Worm (Caenorhabditis elegans) whole organism, L4 larva: ENCODE results near the gene arrd-3.
"Not testable (repeated sequence)": the region's sequence is repeated elsewhere in the genome, so short reads cannot be mapped to it uniquely, and the experiment has no call there.

Experiments used
- F49E8.2 ChIP-seq: sonication (generic microtip); optimal IDR thresholded peaks from 2 replicates; lab custom pipeline; 2016; ENCODE audit warnings: missing compliant biosample characterization, mild to moderate bottlenecking, missing genetic modification characterization, borderline replicate concordance
- arid-1 ChIP-seq: fragments of 200-800 bp; sonication (Bioruptor generic); conservative IDR thresholded peaks from 2 replicates; pipeline ENCODE4 v1.3.6; 2022; ENCODE audit warnings: missing genetic modification reagents, missing genetic modification characterization, missing compliant biosample characterization
- ceh-32 ChIP-seq: sonication (generic microtip); optimal IDR thresholded peaks from 2 replicates; lab custom pipeline; 2016; ENCODE audit warnings: mild to moderate bottlenecking, missing genetic modification characterization, missing compliant biosample characterization; ENCODE audit not compliant: poor library complexity
- cey-2 ChIP-seq: sonication (generic microtip); optimal IDR thresholded peaks from 3 replicates; lab custom pipeline; 2017; ENCODE audit warnings: missing genetic modification characterization, mild to moderate bottlenecking, missing compliant biosample characterization, antibody characterized with exemption, borderline replicate concordance; ENCODE audit not compliant: insufficient read depth
- daf-19 ChIP-seq: fragments of 200-800 bp; sonication (Bioruptor generic); conservative IDR thresholded peaks from 2 replicates; pipeline ENCODE4 v1.3.6; 2022; ENCODE audit warnings: missing genetic modification characterization, missing compliant biosample characterization
- dmd-9 ChIP-seq: fragments of 200-800 bp; sonication (Bioruptor generic); IDR thresholded peaks from 2 replicates; pipeline ENCODE4 v1.3.6; 2022; ENCODE audit warnings: missing genetic modification reagents, missing genetic modification characterization, missing compliant biosample characterization
- dve-1 ChIP-seq: sonication (generic microtip); optimal IDR thresholded peaks from 2 replicates; lab custom pipeline; 2017; ENCODE audit warnings: antibody characterized with exemption, mild to moderate bottlenecking, missing genetic modification characterization, missing compliant biosample characterization; ENCODE audit not compliant: insufficient read depth
- jun-1 ChIP-seq: fragments of 150-350 bp; optimal IDR thresholded peaks from 2 replicates; lab custom pipeline; 2014; ENCODE audit warnings: missing biosample characterization, missing genetic modification reagents, missing genetic modification characterization
- lin-29 ChIP-seq: fragments of 200-800 bp; sonication (Bioruptor generic); IDR thresholded peaks from 2 replicates; pipeline ENCODE4 v1.3.6; 2022; ENCODE audit warnings: missing genetic modification reagents, missing genetic modification characterization, missing compliant biosample characterization
- lin-38 ChIP-seq: fragments of 200-800 bp; sonication (Bioruptor generic); IDR thresholded peaks from 2 replicates; pipeline ENCODE4 v1.3.6; 2022; ENCODE audit warnings: missing genetic modification reagents, missing genetic modification characterization, missing compliant biosample characterization
- madf-5 ChIP-seq, 2 experiments: fragments of 200-800 bp; sonication (Bioruptor generic); IDR thresholded peaks; 2 replicates each; pipeline ENCODE4 v1.3.6; 2022; ENCODE audit warnings: missing compliant biosample characterization in 2 of 2, missing genetic modification characterization in 2 of 2
- mdl-1 ChIP-seq, 2 experiments: fragments of 150-350 bp in 1 of 2; sonication (generic microtip) in 1 of 2; optimal IDR thresholded peaks; 2 replicates each; lab custom pipeline; 2014 to 2017; ENCODE audit warnings: missing biosample characterization in 2 of 2, missing genetic modification characterization in 2 of 2
- nhr-102 ChIP-seq: sonication (generic microtip); optimal IDR thresholded peaks from 2 replicates; lab custom pipeline; 2016; ENCODE audit warnings: mild to moderate bottlenecking, missing genetic modification characterization, moderate library complexity, missing compliant biosample characterization
- nhr-11 ChIP-seq: fragments of 150-350 bp; optimal IDR thresholded peaks from 2 replicates; lab custom pipeline; 2014; ENCODE audit warnings: missing biosample characterization, missing genetic modification characterization
- nhr-25 ChIP-seq: sonication (generic microtip); optimal IDR thresholded peaks from 2 replicates; lab custom pipeline; 2017; ENCODE audit warnings: missing genetic modification characterization, mild to moderate bottlenecking, missing compliant biosample characterization, antibody characterized with exemption, moderate library complexity, borderline replicate concordance; ENCODE audit not compliant: insufficient read depth
- nhr-28 ChIP-seq: fragments of 150-350 bp; optimal IDR thresholded peaks from 2 replicates; lab custom pipeline; 2014; ENCODE audit warnings: missing biosample characterization, missing genetic modification characterization
- pqm-1 ChIP-seq: sonication (generic microtip); optimal IDR thresholded peaks from 2 replicates; lab custom pipeline; 2017; ENCODE audit warnings: missing biosample characterization, missing genetic modification characterization
- sdz-12 ChIP-seq: fragments of 200-800 bp; sonication (Bioruptor generic); optimal IDR thresholded peaks from 2 replicates; lab custom pipeline; 2018; ENCODE audit warnings: mild to moderate bottlenecking, missing genetic modification characterization, missing compliant biosample characterization
- snpc-4 ChIP-seq: fragments of 150-350 bp; optimal IDR thresholded peaks from 2 replicates; lab custom pipeline; 2014; ENCODE audit warnings: missing biosample characterization, missing genetic modification characterization

arrd-3 gene

DNA sequence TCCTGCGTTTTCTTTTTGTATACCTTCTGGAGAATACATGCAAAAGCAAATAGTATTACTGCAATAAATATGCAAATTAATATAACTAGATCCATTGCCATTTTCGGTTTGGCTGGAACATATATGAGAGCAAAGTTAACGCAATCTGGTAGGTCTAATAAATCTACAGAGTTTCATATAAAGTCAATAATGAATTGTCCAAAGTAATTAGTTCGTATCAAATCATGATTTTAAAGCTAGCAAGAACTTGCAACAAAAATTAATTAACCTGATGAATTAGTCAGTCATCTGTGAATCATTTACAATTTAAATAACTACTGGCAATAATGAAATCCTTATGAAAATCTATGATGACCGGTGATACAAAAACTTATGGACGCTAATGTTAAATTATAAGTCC lies 33.0 kb downstream of the arrd-3 start, which contains the start of gene R09D1.13:
Gene R09D1.13 (minus strand): TSS at position 101 of the 400 bp plus-strand sequence.
- TF ChIP-seq nhr-102 (no peak), F49E8.2 (tag; lab: Kevin White, UChicago) (no peak), lin-38 (GFP tag; lab: Robert Waterston, UW) (no peak), mdl-1 (tag; optimal IDR thresholded peaks at IDR 0.05; lab: Kevin White, UChicago) (no peak)

DNA sequence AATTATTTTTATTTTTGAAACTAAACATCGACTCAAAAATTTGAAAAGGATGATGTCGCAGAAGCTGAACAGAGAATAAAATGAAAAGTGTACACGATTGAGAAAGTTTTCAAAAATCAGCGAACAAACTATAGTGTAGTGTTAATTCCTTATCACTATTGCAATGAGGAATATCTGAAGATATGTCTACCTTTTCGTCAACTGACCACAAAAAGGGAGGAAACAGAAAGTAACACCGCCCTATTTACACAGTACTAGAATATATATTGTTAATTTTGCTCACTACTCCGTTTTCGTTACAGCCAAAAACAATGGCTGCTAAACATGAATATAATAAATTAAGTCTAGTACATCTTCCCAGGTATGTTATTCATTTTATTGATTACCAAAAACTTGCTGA lies 35.6 kb downstream of the arrd-3 start, which contains the start of gene chil-18:
Gene chil-18 (plus strand): TSS at position 301 of the 400 bp plus-strand sequence.
- TF ChIP-seq daf-19 (no peak), arid-1 (GFP tag; lab: Robert Waterston, UW) (no peak), lin-29 (GFP tag; lab: Robert Waterston, UW) (no peak)
- TF ChIP-seq, all 104 proteins: peak for 0

DNA sequence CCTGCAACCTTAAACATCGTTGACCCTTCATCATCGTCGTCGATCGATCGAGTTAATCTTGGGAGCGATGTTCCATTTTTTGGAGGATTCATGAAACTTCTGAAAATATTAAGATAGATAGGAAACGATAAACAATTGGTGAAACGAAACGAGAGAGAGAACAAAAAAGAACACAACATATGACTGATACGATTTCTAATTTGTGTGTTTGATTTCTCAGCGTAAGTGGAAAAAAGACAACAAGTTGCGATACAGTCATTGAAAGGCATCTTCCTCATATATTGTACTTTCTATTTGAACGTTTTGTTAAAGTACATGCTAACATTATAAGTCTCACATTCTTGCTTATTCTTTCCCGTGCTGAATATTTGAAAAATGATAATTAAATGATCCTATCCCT lies 39.8 kb downstream of the arrd-3 start, which contains the start of gene R09D1.12:
Gene R09D1.12 (minus strand): TSS at position 101 of the 400 bp plus-strand sequence.
- TF ChIP-seq nhr-25; sdz-12 (GFP tag; lab: Kevin White, UChicago); jun-1 (tag; lab: Kevin White, UChicago): not testable (repeated sequence)
- TF ChIP-seq, all 104 proteins: peak for 0; not testable (repeated sequence) for 104

ce11 chrII:9454304-9454703 lies 41.9 kb downstream of the arrd-3 start, which contains the start of gene chil-19:
TSS of gene chil-19 (minus strand) at chrII:9454404.
- TF ChIP-seq nhr-11 (tag; lab: Kevin White, UChicago) (no peak), dve-1 (tag; lab: Kevin White, UChicago) (no peak), cey-2 (tag; lab: Kevin White, UChicago) (no peak), madf-5 (GFP tag; IDR thresholded peaks at IDR 0.05; lab: Robert Waterston, UW) (no peak), snpc-4 (tag; lab: Kevin White, UChicago) (no peak)

- TF ChIP-seq dmd-9; nhr-28 (tag; lab: Kevin White, UChicago); lin-29 (GFP tag; lab: Robert Waterston, UW): not testable (repeated sequence)
Observed at ce11 chrII:9459462-9459861, 47.1 kb downstream of the arrd-3 start, which contains the start of gene R09D1.14. TSS of gene R09D1.14 (minus strand) at chrII:9459562.

- TF ChIP-seq daf-19; ceh-32 (tag; lab: Kevin White, UChicago); pqm-1 (tag; lab: Kevin White, UChicago): not testable (repeated sequence)
Observed at ce11 chrII:9461881-9462280, 49.5 kb downstream of the arrd-3 start, which contains the start of gene chil-21. TSS of gene chil-21 (minus strand) at chrII:9461981.
